Fruit fly (Drosophila melanogaster) whole organism, embryonic: ENCODE results near the gene PIG-B.
A peak's percentile ranks its signal among the peaks of the same experiment; 100 is the strongest.

ENCODE experiments used
- Blimp-1 ChIP-seq: fragments of 200-800 bp; sonication (Bioruptor generic); optimal IDR thresholded peaks from 3 replicates; lab custom pipeline; 2018; ENCODE audit warnings: missing biosample characterization, missing genetic modification characterization, mild to moderate bottlenecking, moderate library complexity, missing genetic modification reagents
- CG10543 ChIP-seq: fragments of 200-800 bp; sonication (Bioruptor generic); optimal IDR thresholded peaks from 3 replicates; lab custom pipeline; 2017; ENCODE audit warnings: missing biosample characterization, mild to moderate bottlenecking, missing genetic modification characterization, moderate library complexity
- CG10959 ChIP-seq: fragments of 200-800 bp; sonication (Bioruptor generic); IDR thresholded peaks from 2 replicates; pipeline ENCODE4 v1.3.6; 2022; ENCODE audit warnings: missing biosample characterization, missing genetic modification characterization
- CG10979 ChIP-seq: fragments of 200-800 bp; sonication (Bioruptor generic); optimal IDR thresholded peaks from 2 replicates; lab custom pipeline; 2018; ENCODE audit warnings: missing biosample characterization, mild to moderate bottlenecking, missing genetic modification characterization, moderate library complexity
- CG11085 ChIP-seq: fragments of 200-800 bp; sonication (Bioruptor generic); IDR thresholded peaks from 2 replicates; pipeline ENCODE4 v1.3.6; 2022; ENCODE audit warnings: missing biosample characterization, missing genetic modification characterization
- CG11398 ChIP-seq: fragments of 200-800 bp; sonication (Bioruptor generic); optimal IDR thresholded peaks from 2 replicates; lab custom pipeline; 2016; ENCODE audit warnings: missing biosample characterization, missing genetic modification characterization
- CG11504 ChIP-seq: fragments of 200-800 bp; sonication (Bioruptor generic); optimal IDR thresholded peaks from 3 replicates; lab custom pipeline; 2019; ENCODE audit warnings: missing biosample characterization, mild to moderate bottlenecking, missing genetic modification characterization, moderate library complexity
- CG11560 ChIP-seq: fragments of 200-800 bp; sonication (Bioruptor generic); IDR thresholded peaks from 3 replicates; pipeline ENCODE4 v1.3.6; 2022; ENCODE audit warnings: missing biosample characterization, missing genetic modification characterization
- CG12155 ChIP-seq: fragments of 200-800 bp; sonication (Bioruptor generic); optimal IDR thresholded peaks from 3 replicates; lab custom pipeline; 2016; ENCODE audit warnings: missing biosample characterization, missing genetic modification characterization
- CG14014 ChIP-seq: fragments of 200-800 bp; sonication (Bioruptor generic); IDR thresholded peaks from 2 replicates; pipeline ENCODE4 v1.3.6; 2022; ENCODE audit warnings: missing biosample characterization, missing genetic modification characterization
- CG15269 ChIP-seq: fragments of 200-800 bp; sonication (Bioruptor generic); optimal IDR thresholded peaks from 2 replicates; lab custom pipeline; 2018; ENCODE audit warnings: missing biosample characterization, mild to moderate bottlenecking, missing genetic modification characterization, moderate library complexity
- CG16863 ChIP-seq: fragments of 200-800 bp; sonication (Bioruptor generic); optimal IDR thresholded peaks from 3 replicates; lab custom pipeline; 2016; ENCODE audit warnings: missing biosample characterization, missing genetic modification characterization
- CG17359 ChIP-seq: fragments of 200-800 bp; sonication (Bioruptor generic); optimal IDR thresholded peaks from 3 replicates; lab custom pipeline; 2018; ENCODE audit warnings: missing biosample characterization, mild to moderate bottlenecking, missing genetic modification characterization, moderate library complexity
- CG3407 ChIP-seq: fragments of 200-800 bp; sonication (Bioruptor generic); optimal IDR thresholded peaks from 2 replicates; lab custom pipeline; 2018; ENCODE audit warnings: missing biosample characterization, mild to moderate bottlenecking, missing genetic modification characterization
- CG4424 ChIP-seq: fragments of 200-800 bp; sonication (Bioruptor generic); optimal IDR thresholded peaks from 3 replicates; lab custom pipeline; 2016; ENCODE audit warnings: missing biosample characterization, missing genetic modification characterization
- CG6813 ChIP-seq: fragments of 200-800 bp; sonication (Bioruptor generic); optimal IDR thresholded peaks from 2 replicates; lab custom pipeline; 2017; ENCODE audit warnings: missing biosample characterization, missing genetic modification characterization, mild to moderate bottlenecking, moderate library complexity, missing genetic modification reagents
- CG7372 ChIP-seq: fragments of 200-800 bp; sonication (Bioruptor generic); IDR thresholded peaks from 2 replicates; pipeline ENCODE4 v1.3.6; 2022; ENCODE audit warnings: missing biosample characterization, missing genetic modification characterization
- CG7987 ChIP-seq: fragments of 200-800 bp; sonication (Bioruptor generic); optimal IDR thresholded peaks from 2 replicates; lab custom pipeline; 2018; ENCODE audit warnings: missing biosample characterization, mild to moderate bottlenecking, missing genetic modification characterization, moderate library complexity
- CG8765 ChIP-seq: fragments of 200-800 bp; sonication (Bioruptor generic); IDR thresholded peaks from 2 replicates; pipeline ENCODE4 v1.3.6; 2022; ENCODE audit warnings: missing biosample characterization, missing genetic modification characterization
- Dad ChIP-seq: fragments of 200-800 bp; sonication (Bioruptor generic); optimal IDR thresholded peaks from 3 replicates; lab custom pipeline; 2016; ENCODE audit warnings: missing biosample characterization, missing genetic modification characterization
- Elba2 ChIP-seq: fragments of 200-800 bp; sonication (Bioruptor generic); optimal IDR thresholded peaks from 3 replicates; lab custom pipeline; 2016; ENCODE audit warnings: missing biosample characterization, missing genetic modification characterization
- Gsc ChIP-seq: fragments of 200-800 bp; sonication (Bioruptor generic); IDR thresholded peaks from 2 replicates; pipeline ENCODE4 v1.3.6; 2022; ENCODE audit warnings: missing biosample characterization, missing genetic modification characterization
- H15 ChIP-seq: fragments of 200-800 bp; sonication (Bioruptor generic); IDR thresholded peaks from 3 replicates; pipeline ENCODE4 v1.3.6; 2022; ENCODE audit warnings: missing biosample characterization, missing genetic modification characterization
- Hand ChIP-seq: fragments of 200-800 bp; sonication (Bioruptor generic); optimal IDR thresholded peaks from 2 replicates; lab custom pipeline; 2017; ENCODE audit warnings: mild to moderate bottlenecking, missing biosample characterization, missing genetic modification reagents, missing genetic modification characterization
- NC2β ChIP-seq: fragments of 200-800 bp; sonication (Bioruptor generic); optimal IDR thresholded peaks from 2 replicates; lab custom pipeline; 2016; ENCODE audit warnings: missing biosample characterization, missing genetic modification characterization
- Nf-YC ChIP-seq: fragments of 200-800 bp; optimal IDR thresholded peaks from 3 replicates; lab custom pipeline; 2019; ENCODE audit warnings: missing biosample characterization, mild to moderate bottlenecking, missing genetic modification characterization, moderate library complexity
- Side ChIP-seq: fragments of 200-800 bp; sonication (Bioruptor generic); optimal IDR thresholded peaks from 2 replicates; lab custom pipeline; 2016; ENCODE audit warnings: missing biosample characterization, missing genetic modification characterization
- Xrp1 ChIP-seq: fragments of 200-800 bp; sonication (Bioruptor generic); IDR thresholded peaks from 2 replicates; pipeline ENCODE4 v1.3.6; 2022; ENCODE audit warnings: missing biosample characterization, missing genetic modification characterization
- ac ChIP-seq: fragments of 200-800 bp; sonication (Bioruptor generic); optimal IDR thresholded peaks from 3 replicates; lab custom pipeline; 2017; ENCODE audit warnings: missing biosample characterization, mild to moderate bottlenecking, missing genetic modification characterization
- cas ChIP-seq: fragments of 200-800 bp; sonication (Bioruptor generic); IDR thresholded peaks from 2 replicates; pipeline ENCODE4 v1.3.6; 2022; ENCODE audit warnings: missing biosample characterization, missing genetic modification characterization
- dati ChIP-seq: fragments of 200-800 bp; sonication (Bioruptor generic); IDR thresholded peaks from 2 replicates; pipeline ENCODE4 v1.3.6; 2022; ENCODE audit warnings: missing biosample characterization, missing genetic modification characterization
- dmrt99B ChIP-seq: fragments of 200-800 bp; sonication (Bioruptor generic); optimal IDR thresholded peaks from 2 replicates; lab custom pipeline; 2018; ENCODE audit warnings: missing biosample characterization, mild to moderate bottlenecking, missing genetic modification characterization, moderate library complexity
- gcm ChIP-seq: fragments of 200-800 bp; sonication (Bioruptor generic); optimal IDR thresholded peaks from 2 replicates; lab custom pipeline; 2019; ENCODE audit warnings: missing biosample characterization, mild to moderate bottlenecking, missing genetic modification characterization, moderate library complexity
- gro ChIP-seq: fragments of 200-800 bp; sonication (Bioruptor generic); optimal IDR thresholded peaks from 2 replicates; lab custom pipeline; 2016; ENCODE audit warnings: missing biosample characterization, missing genetic modification characterization
- insv ChIP-seq, 2 experiments: fragments of 200-800 bp; sonication (Bioruptor generic); optimal IDR thresholded peaks; 3 replicates each; lab custom pipeline; 2016 to 2018; ENCODE audit warnings: missing biosample characterization in 2 of 2, missing genetic modification characterization in 2 of 2
- lmd ChIP-seq: fragments of 200-800 bp; sonication (Bioruptor generic); IDR thresholded peaks from 2 replicates; pipeline ENCODE4 v1.3.6; 2022; ENCODE audit warnings: missing biosample characterization, missing genetic modification characterization
- lola ChIP-seq, 3 experiments: fragments of >200 bp in 2 of 3; fragments of 200-800 bp in 1 of 3; sonication (Bioruptor generic) in 1 of 3; optimal IDR thresholded peaks; 2 replicates each; lab custom pipeline; 2017 to 2019; ENCODE audit warnings: missing biosample characterization in 3 of 3, missing genetic modification characterization in 3 of 3, mild to moderate bottlenecking in 1 of 3, moderate library complexity in 1 of 3
- nerfin-1 ChIP-seq: fragments of 200-800 bp; sonication (Bioruptor generic); optimal IDR thresholded peaks from 3 replicates; lab custom pipeline; 2019; ENCODE audit warnings: missing biosample characterization, mild to moderate bottlenecking, missing genetic modification characterization, moderate library complexity
- schlank ChIP-seq: fragments of 200-800 bp; sonication (Bioruptor generic); optimal IDR thresholded peaks from 2 replicates; lab custom pipeline; 2018; ENCODE audit warnings: missing biosample characterization, mild to moderate bottlenecking, missing genetic modification characterization
- sens-2 ChIP-seq: fragments of 200-800 bp; sonication (Bioruptor generic); IDR thresholded peaks from 2 replicates; pipeline ENCODE4 v1.3.6; 2022; ENCODE audit warnings: missing biosample characterization, missing genetic modification characterization
- slou ChIP-seq: fragments of 200-800 bp; sonication (Bioruptor generic); optimal IDR thresholded peaks from 3 replicates; lab custom pipeline; 2016; ENCODE audit warnings: missing biosample characterization, missing genetic modification characterization
- sr ChIP-seq: fragments of 200-800 bp; sonication (Bioruptor generic); IDR thresholded peaks from 3 replicates; pipeline ENCODE4 v1.3.6; 2022; ENCODE audit warnings: missing biosample characterization, missing genetic modification characterization
- sug ChIP-seq: fragments of 200-800 bp; optimal IDR thresholded peaks from 2 replicates; lab custom pipeline; 2019; ENCODE audit warnings: missing biosample characterization, mild to moderate bottlenecking, missing genetic modification characterization, moderate library complexity
- tll ChIP-seq, 2 experiments: fragments of 200-800 bp in 1 of 2; fragments of >200 bp in 1 of 2; sonication (Bioruptor generic) in 1 of 2; optimal IDR thresholded peaks; 2 replicates each; lab custom pipeline; 2017 to 2019; ENCODE audit warnings: missing biosample characterization in 2 of 2, missing genetic modification characterization in 2 of 2, mild to moderate bottlenecking in 1 of 2, moderate library complexity in 1 of 2
- ttk ChIP-seq: fragments of 200-800 bp; sonication (Bioruptor generic); IDR thresholded peaks from 2 replicates; pipeline ENCODE4 v2.1.2; 2022; ENCODE audit warnings: missing biosample characterization, missing genetic modification characterization
- vnd ChIP-seq: fragments of 200-800 bp; sonication (Bioruptor generic); IDR thresholded peaks from 3 replicates; pipeline ENCODE4 v1.3.6; 2022; ENCODE audit warnings: missing biosample characterization, missing genetic modification characterization; ENCODE audit not compliant: partially characterized antibody
- z ChIP-seq: fragments of 200-800 bp; sonication (Bioruptor generic); IDR thresholded peaks from 3 replicates; pipeline ENCODE4 v1.3.6; 2022; ENCODE audit warnings: missing biosample characterization, missing genetic modification characterization
- zen2 ChIP-seq: fragments of 200-800 bp; sonication (Bioruptor generic); IDR thresholded peaks from 3 replicates; pipeline ENCODE4 v1.3.6; 2022; ENCODE audit warnings: missing biosample characterization, missing genetic modification characterization; ENCODE audit not compliant: partially characterized antibody
- zf30C ChIP-seq: fragments of 200-800 bp; sonication (Bioruptor generic); optimal IDR thresholded peaks from 3 replicates; lab custom pipeline; 2018; ENCODE audit warnings: missing biosample characterization, mild to moderate bottlenecking, missing genetic modification characterization
- zfh2 ChIP-seq: fragments of 200-800 bp; sonication (Bioruptor generic); optimal IDR thresholded peaks from 2 replicates; lab custom pipeline; 2016; ENCODE audit warnings: missing biosample characterization, missing genetic modification characterization

PIG-B gene

DNA sequence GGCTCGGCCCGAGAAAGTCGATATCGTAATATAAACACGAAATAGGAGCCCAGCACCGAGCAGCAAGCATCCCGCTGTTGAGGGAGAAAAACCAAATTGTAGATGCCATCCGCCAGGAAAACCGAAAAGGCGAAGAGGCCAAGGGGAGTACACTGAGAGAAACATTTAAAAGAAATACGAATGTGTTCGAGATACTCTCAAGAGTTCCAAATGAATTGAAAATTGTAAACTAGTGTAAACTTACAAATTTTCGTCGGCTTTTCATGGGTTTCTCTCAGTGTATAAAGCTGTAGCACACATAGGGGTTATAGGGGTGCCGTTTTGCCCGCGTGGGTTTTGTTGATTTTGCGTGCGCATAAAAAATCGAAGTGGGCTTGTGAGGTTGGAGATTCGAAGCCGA is 8.4 kb upstream of the PIG-B start (continued):
- TF ChIP-seq CG17359 (tag; lab: Kevin White, UChicago): peak; percentile 66
- no peak for TF ChIP-seq CG3407 (GFP tag; lab: Kevin White, UChicago)
- TF ChIP-seq sr: no peak
- TF ChIP-seq CG11085: peak; percentile 73
- peak; percentile 58; the same call in 1 of the 2 replicates for TF ChIP-seq cas (GFP tag; lab: Robert Waterston, UW)
- peak; percentile 22 for TF ChIP-seq CG10979 (tag; lab: Kevin White, UChicago)
- no peak for TF ChIP-seq Gsc (GFP tag; lab: Robert Waterston, UW)
- peak; percentile 65 for TF ChIP-seq zfh2 (GFP tag; lab: Kevin White, UChicago)
- TF ChIP-seq slou (GFP tag; lab: Kevin White, UChicago): peak; percentile 45
- peak; percentile 88 for TF ChIP-seq CG14014 (GFP tag; lab: Robert Waterston, UW)
- no peak for TF ChIP-seq CG8765 (GFP tag; lab: Robert Waterston, UW)
- no peak for TF ChIP-seq vnd (GFP tag; lab: Robert Waterston, UW)
- 0 out of 2 replicates have a peak, but pooled peaks have one; percentile 8 for TF ChIP-seq dati (GFP tag; lab: Robert Waterston, UW)
- peak; percentile 49 for TF ChIP-seq Dad (GFP tag; lab: Kevin White, UChicago)
- peak; percentile 81 for TF ChIP-seq zf30C (GFP tag; lab: Kevin White, UChicago)
- TF ChIP-seq CG6813: peak; percentile 64
- peak; percentile 53; the same call in 2 of the 3 replicates for TF ChIP-seq H15 (GFP tag; lab: Robert Waterston, UW)
- no peak for TF ChIP-seq Elba2
- TF ChIP-seq CG11398 (GFP tag; lab: Kevin White, UChicago): peak; percentile 55
- no peak for TF ChIP-seq tll (GFP tag; optimal IDR thresholded peaks at IDR 0.05; lab: Kevin White, UChicago)
- peak; percentile 1 for TF ChIP-seq nerfin-1 (tag; lab: Kevin White, UChicago)
- TF ChIP-seq Xrp1: peak; percentile 80
- TF ChIP-seq NC2β (GFP tag; lab: Kevin White, UChicago): peak; percentile 65
- peak; percentile 71 for TF ChIP-seq Side (GFP tag; lab: Kevin White, UChicago)
- TF ChIP-seq sens-2 (GFP tag; lab: Robert Waterston, UW): peak; percentile 58; the same call in 1 of the 2 replicates
- peak; percentile 66 for TF ChIP-seq CG16863 (GFP tag; lab: Kevin White, UChicago)
- no peak for TF ChIP-seq CG7987 (GFP tag; lab: Kevin White, UChicago)
- TF ChIP-seq ac (GFP tag; lab: Kevin White, UChicago): no peak
- peak; percentile 71 for TF ChIP-seq dmrt99B
- TF ChIP-seq ttk (GFP tag; lab: Robert Waterston, UW): peak; percentile 57
- peak; percentile 80 for TF ChIP-seq gcm (GFP tag; lab: Kevin White, UChicago)
- no peak for TF ChIP-seq z (GFP tag; lab: Robert Waterston, UW)
- TF ChIP-seq CG11560: 0 out of 3 replicates have a peak, but pooled peaks have one; percentile 45
- peak; percentile 26 for TF ChIP-seq Blimp-1
- peak; percentile 19 for TF ChIP-seq gro (GFP tag; lab: Kevin White, UChicago)
- peak; percentile 84 for TF ChIP-seq sug (tag; lab: Kevin White, UChicago)
- peak; percentile 47; the same call in 1 of the 2 replicates for TF ChIP-seq CG7372 (GFP tag; lab: Robert Waterston, UW)
- TF ChIP-seq CG4424: peak; percentile 58
- TF ChIP-seq Hand (GFP tag; lab: Kevin White, UChicago): peak; percentile 93
- peak; percentile 81 for TF ChIP-seq lmd (GFP tag; lab: Robert Waterston, UW)
- no peak for TF ChIP-seq zen2 (GFP tag; lab: Robert Waterston, UW)
- peak; percentile 63 for TF ChIP-seq Nf-YC (tag; lab: Kevin White, UChicago)
- TF ChIP-seq schlank (tag; lab: Kevin White, UChicago): peak; percentile 76
- peak; percentile 84 for TF ChIP-seq CG15269 (tag; lab: Kevin White, UChicago)
- no peak for TF ChIP-seq lola (GFP tag; optimal IDR thresholded peaks at IDR 0.05; lab: Kevin White, UChicago)
- peak; percentile 26; the same call in 1 of the 2 replicates for TF ChIP-seq CG10959 (GFP tag; lab: Robert Waterston, UW)
- peak in 1 of 2 experiments; percentile 29 for TF ChIP-seq insv (GFP tag; optimal IDR thresholded peaks at IDR 0.05; lab: Kevin White, UChicago)
- TF ChIP-seq CG10543: peak; percentile 92
- TF ChIP-seq CG11504 (tag; lab: Kevin White, UChicago): peak; percentile 72
- peak; percentile 75 for TF ChIP-seq CG12155 (GFP tag; lab: Kevin White, UChicago)
